ENCODE assay signal across 5 worm cellular contexts in genomic region chrX:15365235-15365634, ce11.
TF ChIP-seq lines count a peak whose summit lies in the region.

No protein-coding gene starts in this region.

TF ChIP-seq in whole organism, L1 larva, 84 proteins besides CTCF, POLR2A, EP300 and RAD21 (continues in another document):
- peak; percentile 29 to 53 (median 32) for TF ChIP-seq ceh-82 (tag; optimal IDR thresholded peaks at IDR 0.05; lab: Kevin White, UChicago)
- TF ChIP-seq nhr-19 (GFP tag; conservative IDR thresholded peaks at IDR 0.05; lab: Robert Waterston, UW), result peak; percentile 71
- no peak for TF ChIP-seq hpl-2 (GFP tag; optimal IDR thresholded peaks at IDR 0.05; lab: Kevin White, UChicago)
- TF ChIP-seq zag-1 (tag; optimal IDR thresholded peaks at IDR 0.05; lab: Kevin White, UChicago), result no peak
- peak; percentile 74 for TF ChIP-seq lin-13 (GFP tag; optimal IDR thresholded peaks at IDR 0.05; lab: Kevin White, UChicago)
- TF ChIP-seq nhr-85 (tag; lab: Kevin White, UChicago), result peak; percentile 88
- no peak for TF ChIP-seq mef-2 (tag; optimal IDR thresholded peaks at IDR 0.05; lab: Kevin White, UChicago)
- peak; percentile 43 for TF ChIP-seq sox-4 (tag; optimal IDR thresholded peaks at IDR 0.05; lab: Kevin White, UChicago)
- TF ChIP-seq nhr-77 (tag; optimal IDR thresholded peaks at IDR 0.05; lab: Kevin White, UChicago), result peak; percentile 35
- TF ChIP-seq nhr-28 (tag; optimal IDR thresholded peaks at IDR 0.05; lab: Kevin White, UChicago), result no peak
- TF ChIP-seq zip-4 (GFP tag; optimal IDR thresholded peaks at IDR 0.05; lab: Kevin White, UChicago), result no peak
- peak; percentile 84 for TF ChIP-seq mep-1 (tag; optimal IDR thresholded peaks at IDR 0.05; lab: Kevin White, UChicago)
- TF ChIP-seq efl-1 (optimal IDR thresholded peaks at IDR 0.05; lab: Kevin White, UChicago), result peak; percentile 31 to 50
- TF ChIP-seq efl-1 (GFP tag; optimal IDR thresholded peaks at IDR 0.05 in 1 of 2; lab: Kevin White, UChicago), result peak; percentile 46 to 95
- TF ChIP-seq C34B4.2 (tag; optimal IDR thresholded peaks at IDR 0.05; lab: Kevin White, UChicago), result no peak
- TF ChIP-seq nhr-76 (tag; optimal IDR thresholded peaks at IDR 0.05; lab: Kevin White, UChicago), result no peak
- TF ChIP-seq ztf-11 (tag; optimal IDR thresholded peaks at IDR 0.05; lab: Kevin White, UChicago), result peak in 1 of 2 experiments; percentile 27
- TF ChIP-seq hlh-17 (GFP tag; optimal IDR thresholded peaks at IDR 0.05; lab: Kevin White, UChicago; ENCODE audit: borderline replicate concordance), result no peak

TF ChIP-seq in whole organism, L3 larva, 47 proteins besides CTCF, POLR2A, EP300 and RAD21 (continues in another document):
- TF ChIP-seq R02D3.7 (tag; optimal IDR thresholded peaks at IDR 0.05; lab: Kevin White, UChicago), result no peak
- peak; percentile 36 for TF ChIP-seq fos-1 (tag; optimal IDR thresholded peaks at IDR 0.05; lab: Kevin White, UChicago)
- peak; percentile 58 for TF ChIP-seq jun-1 (tag; optimal IDR thresholded peaks at IDR 0.05; lab: Kevin White, UChicago)
- no peak for TF ChIP-seq ZK546.5 (tag; optimal IDR thresholded peaks at IDR 0.05; lab: Kevin White, UChicago)
- TF ChIP-seq lin-15B (tag; optimal IDR thresholded peaks at IDR 0.05; lab: Kevin White, UChicago), result peak; percentile 38
- peak; percentile 75 for TF ChIP-seq tbx-2 (tag; optimal IDR thresholded peaks at IDR 0.05; lab: Kevin White, UChicago)
- no peak for TF ChIP-seq nhr-76 (tag; optimal IDR thresholded peaks at IDR 0.05; lab: Kevin White, UChicago)
- no peak for TF ChIP-seq aly-2 (tag; optimal IDR thresholded peaks at IDR 0.05; lab: Kevin White, UChicago)
- peak; percentile 53 for TF ChIP-seq nhr-43 (tag; optimal IDR thresholded peaks at IDR 0.05; lab: Kevin White, UChicago; ENCODE audit: poor library complexity, severe bottlenecking)
- no peak for TF ChIP-seq sea-2 (GFP tag; optimal IDR thresholded peaks at IDR 0.05; lab: Kevin White, UChicago)
- TF ChIP-seq ztf-11 (tag; optimal IDR thresholded peaks at IDR 0.05; lab: Kevin White, UChicago), result no peak
- TF ChIP-seq daf-12 (tag; optimal IDR thresholded peaks at IDR 0.05; lab: Kevin White, UChicago), result no peak
- TF ChIP-seq lsy-12 (tag; optimal IDR thresholded peaks at IDR 0.05; lab: Kevin White, UChicago), result peak; percentile 65
- peak; percentile 70 for TF ChIP-seq snpc-4 (tag; optimal IDR thresholded peaks at IDR 0.05; lab: Kevin White, UChicago)
- no peak for TF ChIP-seq skn-1 (tag; optimal IDR thresholded peaks at IDR 0.05; lab: Kevin White, UChicago)
- peak; percentile 71 for TF ChIP-seq lin-39 (tag; optimal IDR thresholded peaks at IDR 0.05; lab: Kevin White, UChicago)
- no peak for TF ChIP-seq ceh-82 (tag; optimal IDR thresholded peaks at IDR 0.05; lab: Kevin White, UChicago)
- no peak for TF ChIP-seq nhr-77 (tag; optimal IDR thresholded peaks at IDR 0.05; lab: Kevin White, UChicago)
- peak; percentile 54 for TF ChIP-seq unc-62 (GFP tag; optimal IDR thresholded peaks at IDR 0.05; lab: Kevin White, UChicago)

TF ChIP-seq in whole organism, early embryonic, 17 proteins besides CTCF, POLR2A, EP300 and RAD21:
- TF ChIP-seq flt-1 (GFP tag; IDR thresholded peaks at IDR 0.05; lab: Robert Waterston, UW), result no peak
- TF ChIP-seq hmbx-1 (tag; optimal IDR thresholded peaks at IDR 0.05; lab: Kevin White, UChicago), result no peak
- peak; percentile 13 for TF ChIP-seq F13C5.2 (tag; optimal IDR thresholded peaks at IDR 0.05; lab: Kevin White, UChicago)
- TF ChIP-seq B0310.2 (tag; optimal IDR thresholded peaks at IDR 0.05; lab: Kevin White, UChicago), result no peak
- TF ChIP-seq hmg-4 (GFP tag; optimal IDR thresholded peaks at IDR 0.05; lab: Kevin White, UChicago), result peak; percentile 67
- no peak for TF ChIP-seq scrt-1 (GFP tag; IDR thresholded peaks at IDR 0.05; lab: Robert Waterston, UW)

TF ChIP-seq in whole organism, midembryonic, 9 proteins besides CTCF, POLR2A, EP300 and RAD21:
- no peak for TF ChIP-seq ztf-29 (GFP tag; IDR thresholded peaks at IDR 0.05; lab: Robert Waterston, UW)
- no peak for TF ChIP-seq flt-1 (GFP tag; IDR thresholded peaks at IDR 0.05; lab: Robert Waterston, UW)
- TF ChIP-seq ref-1 (GFP tag; conservative IDR thresholded peaks at IDR 0.05; lab: Robert Waterston, UW), result no peak
- peak; percentile 32 for TF ChIP-seq cog-1 (tag; optimal IDR thresholded peaks at IDR 0.05; lab: Kevin White, UChicago)

TF ChIP-seq in whole organism, young adult, 124 proteins besides CTCF, POLR2A, EP300 and RAD21 (continues in another document):
- TF ChIP-seq F49E8.2 (tag; optimal IDR thresholded peaks at IDR 0.05; lab: Kevin White, UChicago; ENCODE audit: insufficient read depth), result no peak
- TF ChIP-seq chd-7 (tag; optimal IDR thresholded peaks at IDR 0.05; lab: Kevin White, UChicago), result peak; percentile 60
- TF ChIP-seq mxl-1 (tag; optimal IDR thresholded peaks at IDR 0.05; lab: Kevin White, UChicago), result no peak
- no peak for TF ChIP-seq efl-1 (GFP tag; optimal IDR thresholded peaks at IDR 0.05; lab: Kevin White, UChicago)
- TF ChIP-seq C06A6.2 (GFP tag; conservative IDR thresholded peaks at IDR 0.05; lab: Robert Waterston, UW), result peak; percentile 75
- TF ChIP-seq B0261.1 (tag; optimal IDR thresholded peaks at IDR 0.05; lab: Kevin White, UChicago), result no peak
- 0 out of 2 replicates have a peak, but pooled peaks have one; percentile 47 for TF ChIP-seq pbrm-1 (GFP tag; IDR thresholded peaks at IDR 0.05; lab: Robert Waterston, UW)
- TF ChIP-seq lin-40 (tag; optimal IDR thresholded peaks at IDR 0.05; lab: Kevin White, UChicago), result peak; percentile 58
- peak; percentile 80 for TF ChIP-seq K12H6.12 (tag; optimal IDR thresholded peaks at IDR 0.05; lab: Kevin White, UChicago)
- TF ChIP-seq Y67H2A.10 (GFP tag; conservative IDR thresholded peaks at IDR 0.05; lab: Robert Waterston, UW), result no peak; the same call in 1 of the 2 replicates
- peak; percentile 52 for TF ChIP-seq mcd-1 (GFP tag; IDR thresholded peaks at IDR 0.05; lab: Robert Waterston, UW)
- TF ChIP-seq K11D2.4 (GFP tag; IDR thresholded peaks at IDR 0.05; lab: Robert Waterston, UW), result peak; percentile 81
- TF ChIP-seq cebp-1 (GFP tag; IDR thresholded peaks at IDR 0.05; lab: Robert Waterston, UW), result no peak
- peak; percentile 81 for TF ChIP-seq cebp-1 (tag; optimal IDR thresholded peaks at IDR 0.05; lab: Kevin White, UChicago)
- peak; percentile 79 for TF ChIP-seq zfh-2 (GFP tag; conservative IDR thresholded peaks at IDR 0.05; lab: Robert Waterston, UW)
- peak; percentile 76 for TF ChIP-seq attf-5 (GFP tag; optimal IDR thresholded peaks at IDR 0.05; lab: Kevin White, UChicago)
- no peak for TF ChIP-seq F23B12.7 (tag; optimal IDR thresholded peaks at IDR 0.05; lab: Kevin White, UChicago; ENCODE audit: insufficient read depth)
- peak; percentile 39 for TF ChIP-seq ZK185.1 (tag; optimal IDR thresholded peaks at IDR 0.05; lab: Kevin White, UChicago; ENCODE audit: poor library complexity, severe bottlenecking)
- no peak for TF ChIP-seq ceh-58 (GFP tag; IDR thresholded peaks at IDR 0.05; lab: Robert Waterston, UW)
- TF ChIP-seq madf-3 (GFP tag; IDR thresholded peaks at IDR 0.05; lab: Robert Waterston, UW), result no peak
- peak; percentile 59 for TF ChIP-seq somi-1 (GFP tag; optimal IDR thresholded peaks at IDR 0.05; lab: Kevin White, UChicago)
- TF ChIP-seq F57C9.4 (tag; optimal IDR thresholded peaks at IDR 0.05; lab: Kevin White, UChicago), result no peak
- TF ChIP-seq T26A5.8 (tag; optimal IDR thresholded peaks at IDR 0.05; lab: Kevin White, UChicago), result no peak
- TF ChIP-seq egl-44 (GFP tag; IDR thresholded peaks at IDR 0.05; lab: Robert Waterston, UW), result no peak
- TF ChIP-seq xnd-1 (tag; optimal IDR thresholded peaks at IDR 0.05; lab: Kevin White, UChicago), result no peak
- TF ChIP-seq ekl-4 (GFP tag; IDR thresholded peaks at IDR 0.05; lab: Robert Waterston, UW), result 0 out of 2 replicates have a peak, but pooled peaks have one; percentile 31
- no peak for TF ChIP-seq unc-130 (GFP tag; optimal IDR thresholded peaks at IDR 0.05; lab: Kevin White, UChicago)
- TF ChIP-seq mel-28 (tag; optimal IDR thresholded peaks at IDR 0.05; lab: Kevin White, UChicago; ENCODE audit: borderline replicate concordance), result no peak
- no peak for TF ChIP-seq ets-4 (GFP tag; optimal IDR thresholded peaks at IDR 0.05; lab: Kevin White, UChicago)
- peak; percentile 17 for TF ChIP-seq tlf-1 (GFP tag; optimal IDR thresholded peaks at IDR 0.05; lab: Kevin White, UChicago)
- no peak for TF ChIP-seq ccch-3 (GFP tag; optimal IDR thresholded peaks at IDR 0.05; lab: Kevin White, UChicago)
- TF ChIP-seq tbp1 (GFP tag; optimal IDR thresholded peaks at IDR 0.05; lab: Kevin White, UChicago), result peak; percentile 16
- peak; percentile 60; the same call in 1 of the 2 replicates for TF ChIP-seq hmg-1.2 (GFP tag; IDR thresholded peaks at IDR 0.05; lab: Robert Waterston, UW)
- peak; percentile 3 for TF ChIP-seq ztf-26 (tag; optimal IDR thresholded peaks at IDR 0.05; lab: Kevin White, UChicago)
- no peak for TF ChIP-seq nhr-179 (tag; optimal IDR thresholded peaks at IDR 0.05; lab: Kevin White, UChicago)
- TF ChIP-seq mes-4 (tag; optimal IDR thresholded peaks at IDR 0.05; lab: Kevin White, UChicago), result no peak
- TF ChIP-seq rcor-1 (GFP tag; IDR thresholded peaks at IDR 0.05; lab: Robert Waterston, UW), result peak; percentile 64
- peak; percentile 54; the same call in 1 of the 2 replicates for TF ChIP-seq let-526 (GFP tag; IDR thresholded peaks at IDR 0.05; lab: Robert Waterston, UW)
- no peak for TF ChIP-seq egl-18 (GFP tag; IDR thresholded peaks at IDR 0.05; lab: Robert Waterston, UW)
- TF ChIP-seq unc-62 (GFP tag; optimal IDR thresholded peaks at IDR 0.05; lab: Kevin White, UChicago), result no peak
- TF ChIP-seq ceh-79 (tag; optimal IDR thresholded peaks at IDR 0.05; lab: Kevin White, UChicago), result no peak
- TF ChIP-seq gei-17 (GFP tag; optimal IDR thresholded peaks at IDR 0.05; lab: Kevin White, UChicago), result peak; percentile 22
- peak; percentile 76 for TF ChIP-seq madf-10 (tag; optimal IDR thresholded peaks at IDR 0.05; lab: Kevin White, UChicago)
- no peak for TF ChIP-seq dox-1 (GFP tag; IDR thresholded peaks at IDR 0.05; lab: Robert Waterston, UW)
- TF ChIP-seq snpc-4 (GFP tag; optimal IDR thresholded peaks at IDR 0.05; lab: Kevin White, UChicago), result no peak
- TF ChIP-seq snpc-4 (tag; optimal IDR thresholded peaks at IDR 0.05; lab: Kevin White, UChicago), result peak in 2 of 4 experiments; percentile 38 to 40
- TF ChIP-seq Y95B8A.8 (GFP tag; IDR thresholded peaks at IDR 0.05; lab: Robert Waterston, UW), result no peak
- no peak for TF ChIP-seq ceh-91 (GFP tag; IDR thresholded peaks at IDR 0.05; lab: Robert Waterston, UW)
- no peak for TF ChIP-seq nhr-90 (tag; optimal IDR thresholded peaks at IDR 0.05; lab: Kevin White, UChicago)
- TF ChIP-seq B0336.3 (GFP tag; IDR thresholded peaks at IDR 0.05; lab: Robert Waterston, UW), result no peak
- TF ChIP-seq nfyb-1 (GFP tag; IDR thresholded peaks at IDR 0.05; lab: Robert Waterston, UW), result 0 out of 2 replicates have a peak, but pooled peaks have one; percentile 22

Comparison
In these comparisons a context has a peak if more than half of its experiments do, and no peak if none do; other contexts are left out.
1. Of the 8 proteins assayed by ChIP-seq in both whole organism, young adult and whole organism, L1 larva: peak only in whole organism, young adult: none; only in whole organism, L1 larva: dpl-1, efl-1 and nhr-90; in both: none; in neither: 3; mixed calls (peak in some experiments, not most) for 2.